Worm (Caenorhabditis elegans) whole organism, L3 larva: ENCODE results near the gene rap-2.

Experiments used
- R02D3.7 ChIP-seq: fragments of 150-350 bp; optimal IDR thresholded peaks from 2 replicates; lab custom pipeline; 2014; ENCODE audit warnings: missing biosample characterization, missing genetic modification characterization
- aly-2 ChIP-seq: fragments of 150-350 bp; optimal IDR thresholded peaks from 2 replicates; lab custom pipeline; 2014; ENCODE audit warnings: missing biosample characterization, missing genetic modification characterization
- ceh-16 ChIP-seq: sonication (generic microtip); optimal IDR thresholded peaks from 2 replicates; lab custom pipeline; 2017; ENCODE audit warnings: missing biosample characterization, missing genetic modification characterization
- ceh-28 ChIP-seq: fragments of 150-350 bp; optimal IDR thresholded peaks from 2 replicates; lab custom pipeline; 2014; ENCODE audit warnings: missing biosample characterization, missing genetic modification reagents, missing genetic modification characterization
- ceh-82 ChIP-seq: fragments of 150-350 bp; optimal IDR thresholded peaks from 2 replicates; lab custom pipeline; 2014; ENCODE audit warnings: missing biosample characterization, missing genetic modification characterization
- ceh-9 ChIP-seq: sonication (generic microtip); optimal IDR thresholded peaks from 2 replicates; lab custom pipeline; 2018; ENCODE audit warnings: missing biosample characterization, missing genetic modification characterization
- daf-12 ChIP-seq: fragments of 150-350 bp; optimal IDR thresholded peaks from 2 replicates; lab custom pipeline; 2014; ENCODE audit warnings: missing biosample characterization, missing genetic modification reagents, missing genetic modification characterization
- egl-5 ChIP-seq: fragments of 150-350 bp; optimal IDR thresholded peaks from 2 replicates; lab custom pipeline; 2017; ENCODE audit warnings: missing biosample characterization, missing genetic modification reagents, missing genetic modification characterization, inconsistent platforms
- elt-2 ChIP-seq: sonication (generic microtip); optimal IDR thresholded peaks from 2 replicates; lab custom pipeline; 2016; ENCODE audit warnings: missing genetic modification reagents, mild to moderate bottlenecking, missing genetic modification characterization, missing compliant biosample characterization
- elt-3 ChIP-seq, 3 experiments: fragments of 150-350 bp in 1 of 3; sonication (generic microtip) in 2 of 3; optimal IDR thresholded peaks; 2 replicates in 2 of 3; 4 replicates in 1 of 3; lab custom pipeline; 2014 to 2017; ENCODE audit warnings: missing biosample characterization in 3 of 3, missing genetic modification characterization in 3 of 3
- eor-1 ChIP-seq, 2 experiments: fragments of 150-350 bp; optimal IDR thresholded peaks; 2 replicates each; lab custom pipeline; 2014 to 2018; ENCODE audit warnings: missing biosample characterization in 2 of 2, missing genetic modification characterization in 2 of 2
- fkh-10 ChIP-seq: sonication (generic microtip); optimal IDR thresholded peaks from 2 replicates; lab custom pipeline; 2017; ENCODE audit warnings: missing biosample characterization, missing genetic modification reagents, missing genetic modification characterization
- fkh-2 ChIP-seq: fragments of 150-350 bp; optimal IDR thresholded peaks from 2 replicates; lab custom pipeline; 2014; ENCODE audit warnings: missing biosample characterization, missing genetic modification reagents, missing genetic modification characterization
- fos-1 ChIP-seq: fragments of 150-350 bp; optimal IDR thresholded peaks from 2 replicates; lab custom pipeline; 2014; ENCODE audit warnings: missing biosample characterization, missing genetic modification characterization
- jun-1 ChIP-seq: fragments of 150-350 bp; optimal IDR thresholded peaks from 2 replicates; lab custom pipeline; 2014; ENCODE audit warnings: missing biosample characterization, missing genetic modification reagents, missing genetic modification characterization
- lin-15B ChIP-seq: fragments of 150-350 bp; optimal IDR thresholded peaks from 2 replicates; lab custom pipeline; 2014; ENCODE audit warnings: missing biosample characterization, missing genetic modification characterization
- lin-39 ChIP-seq: fragments of 150-350 bp; optimal IDR thresholded peaks from 2 replicates; lab custom pipeline; 2018; ENCODE audit warnings: missing biosample characterization, missing genetic modification reagents, missing genetic modification characterization
- lsy-12 ChIP-seq: sonication (generic microtip); optimal IDR thresholded peaks from 2 replicates; lab custom pipeline; 2016; ENCODE audit warnings: mild to moderate bottlenecking, missing genetic modification characterization, missing compliant biosample characterization
- mml-1 ChIP-seq: fragments of 150-350 bp; sonication (generic microtip); optimal IDR thresholded peaks from 3 replicates; lab custom pipeline; 2014; ENCODE audit warnings: missing biosample characterization, missing genetic modification characterization
- nfya-1 ChIP-seq: sonication (generic microtip); optimal IDR thresholded peaks from 2 replicates; lab custom pipeline; 2017; ENCODE audit warnings: missing genetic modification characterization, mild to moderate bottlenecking, missing compliant biosample characterization, antibody characterized with exemption, moderate library complexity; ENCODE audit not compliant: insufficient read depth
- nhr-11 ChIP-seq: fragments of 150-350 bp; optimal IDR thresholded peaks from 2 replicates; lab custom pipeline; 2014; ENCODE audit warnings: missing biosample characterization, missing genetic modification characterization
- nhr-12 ChIP-seq: fragments of 150-350 bp; optimal IDR thresholded peaks from 2 replicates; lab custom pipeline; 2014; ENCODE audit warnings: missing biosample characterization, missing genetic modification characterization
- nhr-23 ChIP-seq: fragments of 150-350 bp; optimal IDR thresholded peaks from 2 replicates; lab custom pipeline; 2014; ENCODE audit warnings: missing biosample characterization, missing genetic modification reagents, missing genetic modification characterization
- nhr-237 ChIP-seq: fragments of 150-350 bp; optimal IDR thresholded peaks from 2 replicates; lab custom pipeline; 2014; ENCODE audit warnings: missing biosample characterization, missing genetic modification characterization
- nhr-25 ChIP-seq: sonication (generic microtip); optimal IDR thresholded peaks from 2 replicates; lab custom pipeline; 2017; ENCODE audit warnings: missing biosample characterization, missing genetic modification characterization
- nhr-28 ChIP-seq: fragments of 150-350 bp; optimal IDR thresholded peaks from 2 replicates; lab custom pipeline; 2014; ENCODE audit warnings: missing biosample characterization, missing genetic modification characterization
- nhr-43 ChIP-seq: sonication (generic microtip); optimal IDR thresholded peaks from 2 replicates; lab custom pipeline; 2016; ENCODE audit warnings: mild to moderate bottlenecking, missing genetic modification characterization, missing compliant biosample characterization; ENCODE audit not compliant: poor library complexity, severe bottlenecking
- nhr-67 ChIP-seq: fragments of 150-350 bp; optimal IDR thresholded peaks from 2 replicates; lab custom pipeline; 2014; ENCODE audit warnings: missing biosample characterization, missing genetic modification characterization
- pha-4 ChIP-seq: fragments of 150-350 bp; optimal IDR thresholded peaks from 2 replicates; lab custom pipeline; 2014; ENCODE audit warnings: missing biosample characterization, missing genetic modification reagents, missing genetic modification characterization
- sea-2 ChIP-seq: fragments of 150-350 bp; sonication (generic microtip); optimal IDR thresholded peaks from 4 replicates; lab custom pipeline; 2014; ENCODE audit warnings: missing biosample characterization, missing genetic modification reagents, missing genetic modification characterization
- skn-1 ChIP-seq: fragments of 150-350 bp; optimal IDR thresholded peaks from 2 replicates; lab custom pipeline; 2014; ENCODE audit warnings: missing biosample characterization, missing genetic modification characterization
- snpc-4 ChIP-seq: fragments of 150-350 bp; optimal IDR thresholded peaks from 2 replicates; lab custom pipeline; 2014; ENCODE audit warnings: missing biosample characterization, missing genetic modification characterization
- tbx-2 ChIP-seq: sonication (generic microtip); optimal IDR thresholded peaks from 2 replicates; lab custom pipeline; 2016; ENCODE audit warnings: mild to moderate bottlenecking, missing genetic modification characterization, missing compliant biosample characterization
- unc-39 ChIP-seq: sonication (generic microtip); optimal IDR thresholded peaks from 4 replicates; lab custom pipeline; 2017; ENCODE audit warnings: missing biosample characterization, missing genetic modification characterization
- zag-1 ChIP-seq: fragments of 150-350 bp; optimal IDR thresholded peaks from 2 replicates; lab custom pipeline; 2014; ENCODE audit warnings: missing biosample characterization, missing genetic modification characterization
- ztf-11 ChIP-seq: fragments of 150-350 bp; optimal IDR thresholded peaks from 2 replicates; lab custom pipeline; 2014; ENCODE audit warnings: missing biosample characterization, missing genetic modification characterization

Gene rap-2

ce11 chrV:15060595-15060994 lies 3.3 kb downstream of the rap-2 start:
- TF ChIP-seq sea-2 (GFP tag; lab: Kevin White, UChicago) = no peak
- no peak for TF ChIP-seq mml-1
- TF ChIP-seq fkh-10 = no peak
- TF ChIP-seq nhr-23 = no peak
- TF ChIP-seq fos-1 (tag; lab: Kevin White, UChicago) = no peak
- TF ChIP-seq skn-1 (tag; lab: Kevin White, UChicago) = no peak
- TF ChIP-seq nhr-25 (tag; lab: Kevin White, UChicago) = no peak
- no peak for TF ChIP-seq nhr-67 (tag; lab: Kevin White, UChicago)
- no peak for TF ChIP-seq nfya-1 (tag; lab: Kevin White, UChicago)
- TF ChIP-seq nhr-43 (tag; lab: Kevin White, UChicago) = no peak
- TF ChIP-seq lin-15B = no peak
- TF ChIP-seq nhr-11 (tag; lab: Kevin White, UChicago) = no peak
- TF ChIP-seq eor-1 (tag; optimal IDR thresholded peaks at IDR 0.05; lab: Kevin White, UChicago) = no peak
- TF ChIP-seq lsy-12 (tag; lab: Kevin White, UChicago) = no peak

ce11 chrV:15059534-15059933 lies 4.4 kb downstream of the rap-2 start, which contains the start of the genes mcm-3 and C25D7.15:
TSS of gene mcm-3 (minus strand) at chrV:15059599.
TSS of gene C25D7.15 (plus strand) at chrV:15059808.
- peak; percentile 66 for TF ChIP-seq pha-4 (tag; lab: Kevin White, UChicago)
- peak; percentile 41 for TF ChIP-seq nhr-23
- TF ChIP-seq daf-12 (tag; lab: Kevin White, UChicago) = no peak
- peak; percentile 28 for TF ChIP-seq lin-15B
- peak; percentile 3 for TF ChIP-seq elt-2
- no peak for TF ChIP-seq ceh-9 (tag; lab: Kevin White, UChicago)
- TF ChIP-seq nhr-25 (tag; lab: Kevin White, UChicago) = peak; percentile 28
- TF ChIP-seq, all 47 proteins: peak for 5

ce11 chrV:15058965-15059364 lies 4.9 kb downstream of the rap-2 start:
- TF ChIP-seq ztf-11 (tag; lab: Kevin White, UChicago) (no peak), elt-2 (no peak), nhr-237 (tag; lab: Kevin White, UChicago) (no peak), snpc-4 (tag; lab: Kevin White, UChicago) (no peak), egl-5 (no peak)

- TF ChIP-seq fkh-2 (tag; lab: Kevin White, UChicago) (no peak), elt-3 (tag; optimal IDR thresholded peaks at IDR 0.05; lab: Kevin White, UChicago) (no peak), lin-15B (no peak), nhr-23 (no peak)
These were observed 5.5 kb downstream of the rap-2 start for ce11 chrV:15058423-15058822.

- TF ChIP-seq lin-15B (no peak), aly-2 (tag; lab: Kevin White, UChicago) (no peak), tbx-2 (tag; lab: Kevin White, UChicago) (no peak), daf-12 (tag; lab: Kevin White, UChicago) (no peak), R02D3.7 (tag; lab: Kevin White, UChicago) (no peak), ceh-9 (tag; lab: Kevin White, UChicago) (no peak), fkh-2 (tag; lab: Kevin White, UChicago) (no peak), nhr-28 (tag; lab: Kevin White, UChicago) (no peak), ceh-82 (tag; lab: Kevin White, UChicago) (no peak), unc-39 (tag; lab: Kevin White, UChicago) (no peak), ceh-16 (tag; lab: Kevin White, UChicago) (no peak), lsy-12 (tag; lab: Kevin White, UChicago) (no peak), skn-1 (tag; lab: Kevin White, UChicago) (no peak), nhr-11 (tag; lab: Kevin White, UChicago) (no peak), mml-1 (no peak), ceh-28 (no peak), nfya-1 (tag; lab: Kevin White, UChicago) (no peak)
These were observed 6.2 kb downstream of the rap-2 start for ce11 chrV:15057724-15058123.

ce11 chrV:15056346-15056839 lies 7.5 kb downstream of the rap-2 start:
- TF ChIP-seq nhr-25 (tag; lab: Kevin White, UChicago) (no peak), jun-1 (tag; lab: Kevin White, UChicago) (no peak), elt-2 (no peak), nhr-43 (tag; lab: Kevin White, UChicago) (no peak), sea-2 (GFP tag; lab: Kevin White, UChicago) (no peak), eor-1 (tag; optimal IDR thresholded peaks at IDR 0.05; lab: Kevin White, UChicago) (no peak), nhr-28 (tag; lab: Kevin White, UChicago) (no peak), lin-39 (tag; lab: Kevin White, UChicago) (no peak), nfya-1 (tag; lab: Kevin White, UChicago) (no peak), fos-1 (tag; lab: Kevin White, UChicago) (no peak), pha-4 (tag; lab: Kevin White, UChicago) (no peak), snpc-4 (tag; lab: Kevin White, UChicago) (no peak), tbx-2 (tag; lab: Kevin White, UChicago) (no peak), nhr-12 (tag; lab: Kevin White, UChicago) (no peak), ceh-16 (tag; lab: Kevin White, UChicago) (no peak), lsy-12 (tag; lab: Kevin White, UChicago) (no peak), zag-1 (tag; lab: Kevin White, UChicago) (no peak), ceh-9 (tag; lab: Kevin White, UChicago) (no peak), fkh-2 (tag; lab: Kevin White, UChicago) (no peak), ztf-11 (tag; lab: Kevin White, UChicago) (no peak)
